Fruit fly (Drosophila melanogaster) whole organism, prepupa: ENCODE measurements around the gene Sr-CI.

Experiments used
- Blimp-1 ChIP-seq: fragments of 200-800 bp; sonication (Bioruptor generic); optimal IDR thresholded peaks from 3 replicates; lab custom pipeline; 2017; ENCODE audit warnings: missing biosample characterization, missing genetic modification characterization, mild to moderate bottlenecking, moderate library complexity, missing genetic modification reagents
- CG10631 ChIP-seq: fragments of 200-800 bp; sonication (Bioruptor generic); optimal IDR thresholded peaks from 2 replicates; lab custom pipeline; 2016; ENCODE audit warnings: missing biosample characterization, missing genetic modification characterization
- CG10669 ChIP-seq: fragments of 200-800 bp; sonication (Bioruptor generic); optimal IDR thresholded peaks from 3 replicates; lab custom pipeline; 2018; ENCODE audit warnings: missing biosample characterization, mild to moderate bottlenecking, missing genetic modification characterization, moderate library complexity
- CG11294 ChIP-seq: fragments of 200-800 bp; sonication (Bioruptor generic); IDR thresholded peaks from 2 replicates; pipeline ENCODE4 v1.3.6; 2022; ENCODE audit warnings: missing biosample characterization, missing genetic modification characterization
- CG15336 ChIP-seq: fragments of 200-800 bp; sonication (Bioruptor generic); IDR thresholded peaks from 2 replicates; pipeline ENCODE4 v1.3.6; 2022; ENCODE audit warnings: missing biosample characterization, missing genetic modification characterization
- CG1621 ChIP-seq: fragments of 200-800 bp; sonication (Bioruptor generic); optimal IDR thresholded peaks from 3 replicates; lab custom pipeline; 2018; ENCODE audit warnings: missing biosample characterization, mild to moderate bottlenecking, missing genetic modification characterization
- CG16779 ChIP-seq: fragments of 200-800 bp; sonication (Bioruptor generic); optimal IDR thresholded peaks from 3 replicates; lab custom pipeline; 2017; ENCODE audit warnings: missing biosample characterization, mild to moderate bottlenecking, missing genetic modification characterization
- CG34406 ChIP-seq: fragments of 200-800 bp; sonication (Bioruptor generic); optimal IDR thresholded peaks from 3 replicates; lab custom pipeline; 2016; ENCODE audit warnings: missing biosample characterization, missing genetic modification characterization
- CG3919 ChIP-seq: fragments of 200-800 bp; sonication (Bioruptor generic); optimal IDR thresholded peaks from 3 replicates; lab custom pipeline; 2016; ENCODE audit warnings: missing biosample characterization, missing genetic modification characterization
- CG4318 ChIP-seq: fragments of 200-800 bp; sonication (Bioruptor generic); optimal IDR thresholded peaks from 3 replicates; lab custom pipeline; 2017; ENCODE audit warnings: missing biosample characterization, mild to moderate bottlenecking, missing genetic modification characterization
- CG6163 ChIP-seq: fragments of 200-800 bp; sonication (Bioruptor generic); IDR thresholded peaks from 3 replicates; pipeline ENCODE4 v1.3.6; 2022; ENCODE audit warnings: missing biosample characterization, missing genetic modification characterization
- CG6276 ChIP-seq: fragments of 200-800 bp; sonication (Bioruptor generic); optimal IDR thresholded peaks from 2 replicates; lab custom pipeline; 2017; ENCODE audit warnings: missing biosample characterization, mild to moderate bottlenecking, missing genetic modification characterization
- CG6792 ChIP-seq: fragments of 200-800 bp; sonication (Bioruptor generic); optimal IDR thresholded peaks from 3 replicates; lab custom pipeline; 2016; ENCODE audit warnings: missing biosample characterization, missing genetic modification characterization
- CG6808 ChIP-seq: fragments of 200-800 bp; sonication (Bioruptor generic); optimal IDR thresholded peaks from 3 replicates; lab custom pipeline; 2017; ENCODE audit warnings: missing biosample characterization, missing genetic modification characterization, mild to moderate bottlenecking, moderate library complexity, missing genetic modification reagents
- CG7368 ChIP-seq: fragments of 200-800 bp; sonication (Bioruptor generic); optimal IDR thresholded peaks from 3 replicates; lab custom pipeline; 2016; ENCODE audit warnings: missing biosample characterization, missing genetic modification characterization
- CG8119 ChIP-seq: fragments of 200-800 bp; sonication (Bioruptor generic); IDR thresholded peaks from 3 replicates; pipeline ENCODE4 v1.3.6; 2022; ENCODE audit warnings: missing biosample characterization, missing genetic modification characterization
- CG8319 ChIP-seq: fragments of 200-800 bp; sonication (Bioruptor generic); optimal IDR thresholded peaks from 3 replicates; lab custom pipeline; 2016; ENCODE audit warnings: missing biosample characterization, missing genetic modification characterization
- Eip78C ChIP-seq: fragments of 200-800 bp; sonication (Bioruptor generic); peaks from one replicate; lab custom pipeline; 2016; ENCODE audit warnings: missing biosample characterization, missing genetic modification characterization
- Ets96B ChIP-seq: fragments of 200-800 bp; optimal IDR thresholded peaks from 2 replicates; lab custom pipeline; 2019; ENCODE audit warnings: missing biosample characterization, mild to moderate bottlenecking, missing genetic modification characterization, moderate library complexity
- Lpt ChIP-seq: fragments of 200-800 bp; sonication (Bioruptor generic); optimal IDR thresholded peaks from 3 replicates; lab custom pipeline; 2016; ENCODE audit warnings: missing biosample characterization, missing genetic modification characterization
- OdsH ChIP-seq: fragments of 200-800 bp; sonication (Bioruptor generic); optimal IDR thresholded peaks from 3 replicates; lab custom pipeline; 2016; ENCODE audit warnings: missing biosample characterization, missing genetic modification characterization
- Smox ChIP-seq: fragments of 200-800 bp; sonication (Bioruptor generic); optimal IDR thresholded peaks from 3 replicates; lab custom pipeline; 2016; ENCODE audit warnings: missing biosample characterization, missing genetic modification characterization
- Sox102F ChIP-seq: fragments of 200-800 bp; sonication (Bioruptor generic); optimal IDR thresholded peaks from 2 replicates; lab custom pipeline; 2016; ENCODE audit warnings: missing biosample characterization, mild to moderate bottlenecking, missing genetic modification characterization
- Sox14 ChIP-seq: fragments of 200-800 bp; sonication (Bioruptor generic); optimal IDR thresholded peaks from 3 replicates; lab custom pipeline; 2016; ENCODE audit warnings: missing biosample characterization, missing genetic modification characterization
- achi ChIP-seq: fragments of 200-800 bp; sonication (Bioruptor generic); optimal IDR thresholded peaks from 3 replicates; lab custom pipeline; 2016; ENCODE audit warnings: missing biosample characterization, missing genetic modification characterization
- acj6 ChIP-seq: fragments of 200-800 bp; sonication (Bioruptor generic); optimal IDR thresholded peaks from 3 replicates; lab custom pipeline; 2016; ENCODE audit warnings: missing biosample characterization, missing genetic modification characterization
- cyc ChIP-seq: fragments of 200-800 bp; sonication (Bioruptor generic); optimal IDR thresholded peaks from 3 replicates; lab custom pipeline; 2016; ENCODE audit warnings: missing biosample characterization, missing genetic modification characterization
- esn ChIP-seq: fragments of 200-800 bp; sonication (Bioruptor generic); optimal IDR thresholded peaks from 2 replicates; lab custom pipeline; 2016; ENCODE audit warnings: missing biosample characterization, mild to moderate bottlenecking, missing genetic modification characterization, moderate library complexity
- fd85E ChIP-seq: fragments of 200-800 bp; sonication (Bioruptor generic); optimal IDR thresholded peaks from 3 replicates; lab custom pipeline; 2016; ENCODE audit warnings: missing biosample characterization, missing genetic modification characterization
- lz ChIP-seq: fragments of 200-800 bp; sonication (Bioruptor generic); optimal IDR thresholded peaks from 3 replicates; lab custom pipeline; 2016; ENCODE audit warnings: missing biosample characterization, missing genetic modification characterization
- net ChIP-seq: fragments of 200-800 bp; sonication (Bioruptor generic); optimal IDR thresholded peaks from 3 replicates; lab custom pipeline; 2016; ENCODE audit warnings: missing biosample characterization, missing genetic modification characterization
- pdm3 ChIP-seq: fragments of 200-800 bp; sonication (Bioruptor generic); optimal IDR thresholded peaks from 3 replicates; lab custom pipeline; 2016; ENCODE audit warnings: missing biosample characterization, missing genetic modification characterization
- salr ChIP-seq, 2 experiments: fragments of 200-800 bp; sonication (Bioruptor generic); optimal IDR thresholded peaks; 3 replicates each; lab custom pipeline; 2016 to 2018; ENCODE audit warnings: missing biosample characterization in 2 of 2, missing genetic modification characterization in 2 of 2, mild to moderate bottlenecking in 1 of 2
- spab ChIP-seq: fragments of 200-800 bp; sonication (Bioruptor generic); optimal IDR thresholded peaks from 2 replicates; lab custom pipeline; 2017; ENCODE audit warnings: missing biosample characterization, mild to moderate bottlenecking, missing genetic modification characterization, missing genetic modification reagents
- topi ChIP-seq: fragments of 200-800 bp; sonication (Bioruptor generic); optimal IDR thresholded peaks from 3 replicates; lab custom pipeline; 2016; ENCODE audit warnings: missing biosample characterization, missing genetic modification characterization
- vri ChIP-seq: fragments of 200-800 bp; sonication (Bioruptor generic); optimal IDR thresholded peaks from 3 replicates; lab custom pipeline; 2016; ENCODE audit warnings: missing biosample characterization, mild to moderate bottlenecking, missing genetic modification characterization

Gene Sr-CI

dm6 chr2L:4118983-4119670 is 2.4 kb upstream of the Sr-CI start (continued):
- TF ChIP-seq CG6792 (GFP tag; lab: Kevin White, UChicago) (peak; percentile 81), CG4318 (no peak), CG8319 (GFP tag; lab: Kevin White, UChicago) (peak; percentile 56), CG15336 (GFP tag; lab: Robert Waterston, UW) (peak; percentile 71), CG6808 (GFP tag; lab: Kevin White, UChicago) (peak; percentile 43), esn (GFP tag; lab: Kevin White, UChicago) (peak; percentile 89), CG6163 (GFP tag; lab: Robert Waterston, UW) (peak; percentile 78), CG7368 (GFP tag; lab: Kevin White, UChicago) (peak; percentile 43), CG8119 (peak; percentile 71), acj6 (GFP tag; lab: Kevin White, UChicago) (peak; percentile 75), CG10631 (peak; percentile 67), OdsH (GFP tag; lab: Kevin White, UChicago) (peak; percentile 72), Ets96B (tag; lab: Kevin White, UChicago) (peak; percentile 56), spab (GFP tag; lab: Kevin White, UChicago) (peak; percentile 51), Sox102F (GFP tag; lab: Kevin White, UChicago) (peak; percentile 83), topi (GFP tag; lab: Kevin White, UChicago) (peak; percentile 80), CG10669 (GFP tag; lab: Kevin White, UChicago) (peak; percentile 62), CG34406 (GFP tag; lab: Kevin White, UChicago) (peak; percentile 75)

DNA sequence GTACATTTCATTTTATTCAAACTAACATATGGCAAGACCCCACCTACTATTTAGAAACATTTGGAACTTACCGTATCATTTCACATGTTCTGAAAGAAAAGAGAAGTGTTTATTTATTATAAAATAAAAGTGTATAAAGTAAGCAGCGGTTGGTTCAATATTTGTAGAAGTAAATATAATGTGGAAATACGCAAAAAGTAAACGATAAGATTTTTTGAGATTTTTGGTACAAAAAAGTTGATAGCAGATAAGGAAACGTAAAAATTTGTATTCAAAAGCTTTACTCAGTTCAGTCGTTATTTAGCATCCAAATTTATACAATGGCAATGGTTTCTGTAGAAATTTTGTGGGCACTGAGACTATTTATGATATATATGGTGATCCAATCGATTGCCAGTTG is 1.5 kb upstream of the Sr-CI start, which contains the start of gene Sr-CIII:
Gene Sr-CIII (plus strand): TSS at position 301 of the 400 bp plus-strand sequence.
- TF ChIP-seq Eip78C (peak; percentile 18), vri (no peak), CG6276 (GFP tag; lab: Kevin White, UChicago) (no peak), CG10669 (GFP tag; lab: Kevin White, UChicago) (no peak)

dm6 chr2L:4123050-4123449 is 1.5 kb downstream of the Sr-CI start:
- TF ChIP-seq Lpt (GFP tag; lab: Kevin White, UChicago) = no peak
- no peak for TF ChIP-seq Smox (GFP tag; lab: Kevin White, UChicago)
- no peak for TF ChIP-seq CG11294 (GFP tag; lab: Robert Waterston, UW)
- TF ChIP-seq cyc (GFP tag; lab: Kevin White, UChicago) = no peak
- no peak for TF ChIP-seq Sox14 (GFP tag; lab: Kevin White, UChicago)
- TF ChIP-seq spab (GFP tag; lab: Kevin White, UChicago) = no peak
- no peak for TF ChIP-seq Ets96B (tag; lab: Kevin White, UChicago)
- no peak for TF ChIP-seq Blimp-1 (GFP tag; lab: Kevin White, UChicago)
- TF ChIP-seq CG1621 (tag; lab: Kevin White, UChicago) = no peak
- TF ChIP-seq Eip78C = no peak
- TF ChIP-seq CG3919 (GFP tag; lab: Kevin White, UChicago) = no peak
- TF ChIP-seq achi (GFP tag; lab: Kevin White, UChicago) = no peak
- no peak for TF ChIP-seq lz (GFP tag; lab: Kevin White, UChicago)
- TF ChIP-seq fd85E (GFP tag; lab: Kevin White, UChicago) = no peak
- no peak for TF ChIP-seq CG34406 (GFP tag; lab: Kevin White, UChicago)
- no peak for TF ChIP-seq salr (GFP tag; optimal IDR thresholded peaks at IDR 0.05; lab: Kevin White, UChicago)
- TF ChIP-seq CG16779 (tag; lab: Kevin White, UChicago) = no peak
- no peak for TF ChIP-seq pdm3 (GFP tag; lab: Kevin White, UChicago)
- TF ChIP-seq CG4318 = no peak
- no peak for TF ChIP-seq net (GFP tag; lab: Kevin White, UChicago)
